Fruit fly (Drosophila melanogaster) whole organism, pupa: ENCODE data around the gene AP-1-2beta.
A peak's percentile ranks its signal among the peaks of the same experiment; 100 is the strongest.

Experiments
- CG10348 ChIP-seq: fragments of 200-800 bp; sonication (Bioruptor generic); IDR thresholded peaks from 2 replicates; pipeline ENCODE4 v1.3.6; 2022; ENCODE audit warnings: missing biosample characterization, missing genetic modification characterization
- CG12605 ChIP-seq: fragments of 200-800 bp; sonication (Bioruptor generic); IDR thresholded peaks from 2 replicates; pipeline ENCODE4 v1.3.6; 2022; ENCODE audit warnings: missing biosample characterization, missing genetic modification characterization
- CG13204 ChIP-seq: fragments of 200-800 bp; sonication (Bioruptor generic); optimal IDR thresholded peaks from 2 replicates; lab custom pipeline; 2018; ENCODE audit warnings: missing biosample characterization, mild to moderate bottlenecking, missing genetic modification characterization, moderate library complexity
- CG14655 ChIP-seq: fragments of 200-800 bp; sonication (Bioruptor generic); optimal IDR thresholded peaks from 3 replicates; lab custom pipeline; 2017; ENCODE audit warnings: mild to moderate bottlenecking, missing biosample characterization, missing genetic modification reagents, missing genetic modification characterization
- CG15710 ChIP-seq: fragments of 200-800 bp; sonication (Bioruptor generic); optimal IDR thresholded peaks from 2 replicates; lab custom pipeline; 2018; ENCODE audit warnings: missing biosample characterization, mild to moderate bottlenecking, missing genetic modification characterization, moderate library complexity
- CG17806 ChIP-seq: fragments of 200-800 bp; sonication (Bioruptor generic); optimal IDR thresholded peaks from 2 replicates; lab custom pipeline; 2018; ENCODE audit warnings: missing biosample characterization, mild to moderate bottlenecking, missing genetic modification characterization, moderate library complexity
- CG32121 ChIP-seq: fragments of 200-800 bp; sonication (Bioruptor generic); IDR thresholded peaks from 2 replicates; pipeline ENCODE4 v1.3.6; 2022; ENCODE audit warnings: missing biosample characterization, missing genetic modification characterization
- CG34367 ChIP-seq: fragments of 200-800 bp; sonication (Bioruptor generic); optimal IDR thresholded peaks from 2 replicates; lab custom pipeline; 2018; ENCODE audit warnings: missing biosample characterization, mild to moderate bottlenecking, missing genetic modification characterization
- CG4496 ChIP-seq: fragments of 200-800 bp; sonication (Bioruptor generic); IDR thresholded peaks from 3 replicates; pipeline ENCODE4 v1.3.6; 2022; ENCODE audit warnings: missing biosample characterization, missing genetic modification characterization
- CG8159 ChIP-seq: fragments of 200-800 bp; sonication (Bioruptor generic); optimal IDR thresholded peaks from 3 replicates; lab custom pipeline; 2018; ENCODE audit warnings: missing biosample characterization, mild to moderate bottlenecking, missing genetic modification characterization, moderate library complexity
- CG8301 ChIP-seq: fragments of 200-800 bp; sonication (Bioruptor generic); optimal IDR thresholded peaks from 2 replicates; lab custom pipeline; 2018; ENCODE audit warnings: missing biosample characterization, mild to moderate bottlenecking, missing genetic modification characterization
- CG9948 ChIP-seq: fragments of 200-800 bp; sonication (Bioruptor generic); optimal IDR thresholded peaks from 2 replicates; lab custom pipeline; 2018; ENCODE audit warnings: missing biosample characterization, mild to moderate bottlenecking, missing genetic modification characterization, moderate library complexity
- D1 ChIP-seq: fragments of 200-800 bp; sonication (Bioruptor generic); optimal IDR thresholded peaks from 2 replicates; lab custom pipeline; 2018; ENCODE audit warnings: missing biosample characterization, mild to moderate bottlenecking, missing genetic modification characterization, moderate library complexity
- EcR ChIP-seq: fragments of 200-800 bp; sonication (Bioruptor generic); optimal IDR thresholded peaks from 3 replicates; lab custom pipeline; 2019; ENCODE audit warnings: missing biosample characterization, missing genetic modification characterization, mild to moderate bottlenecking, moderate library complexity, missing genetic modification reagents
- Ets98B ChIP-seq: fragments of 200-800 bp; sonication (Bioruptor generic); IDR thresholded peaks from 2 replicates; pipeline ENCODE4 v1.3.6; 2022; ENCODE audit warnings: missing biosample characterization, missing genetic modification characterization
- Pif1A ChIP-seq: fragments of 200-800 bp; sonication (Bioruptor generic); optimal IDR thresholded peaks from 3 replicates; lab custom pipeline; 2016; ENCODE audit warnings: missing biosample characterization, missing genetic modification characterization
- Pif1B ChIP-seq: fragments of 200-800 bp; sonication (Bioruptor generic); optimal IDR thresholded peaks from 3 replicates; lab custom pipeline; 2016; ENCODE audit warnings: missing biosample characterization, missing genetic modification characterization
- Snoo ChIP-seq: fragments of 200-800 bp; sonication (Bioruptor generic); optimal IDR thresholded peaks from 3 replicates; lab custom pipeline; 2017; ENCODE audit warnings: missing biosample characterization, mild to moderate bottlenecking, missing genetic modification characterization, inconsistent platforms
- fd96Ca ChIP-seq: fragments of 200-800 bp; sonication (Bioruptor generic); IDR thresholded peaks from 3 replicates; pipeline ENCODE4 v1.3.6; 2022; ENCODE audit warnings: missing biosample characterization, missing genetic modification characterization
- gl ChIP-seq: fragments of 200-800 bp; sonication (Bioruptor generic); optimal IDR thresholded peaks from 2 replicates; lab custom pipeline; 2018; ENCODE audit warnings: missing biosample characterization, mild to moderate bottlenecking, missing genetic modification characterization
- rn ChIP-seq: fragments of 200-800 bp; sonication (Bioruptor generic); IDR thresholded peaks from 2 replicates; pipeline ENCODE4 v1.3.6; 2022; ENCODE audit warnings: missing biosample characterization, missing genetic modification characterization

AP-1-2beta gene

DNA sequence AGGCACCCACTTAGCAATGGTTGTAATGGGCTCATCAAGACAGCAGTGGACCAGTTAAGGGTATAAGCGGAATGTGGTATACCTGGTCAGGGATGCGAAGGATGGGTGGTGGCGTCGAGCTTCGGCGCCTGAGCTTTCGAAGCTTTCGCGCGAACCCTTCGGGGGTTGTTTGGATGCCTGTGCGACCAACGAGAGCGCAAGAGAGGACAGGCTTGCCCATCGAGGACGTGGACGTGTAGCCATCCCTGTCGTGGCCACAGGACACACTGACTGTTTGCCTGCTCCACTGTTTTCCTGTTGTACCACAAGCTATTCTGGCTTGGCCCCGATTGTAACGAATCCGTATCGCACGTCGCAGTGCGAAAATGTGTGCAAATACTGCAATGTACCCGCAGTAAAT, 4.5 kb downstream of the AP-1-2beta start, which contains the start of gene CG14234:
TSS of gene CG14234 (plus strand) at position 301 of the 400 bp plus-strand sequence.
- TF ChIP-seq fd96Ca (GFP tag; lab: Robert Waterston, UW): no peak
- no peak for TF ChIP-seq CG34367
- TF ChIP-seq rn (GFP tag; lab: Robert Waterston, UW): no peak
- no peak for TF ChIP-seq gl (tag; lab: Kevin White, UChicago)
- no peak for TF ChIP-seq CG9948 (tag; lab: Kevin White, UChicago)
- no peak for TF ChIP-seq CG17806
- no peak for TF ChIP-seq CG13204 (GFP tag; lab: Kevin White, UChicago)
- no peak for TF ChIP-seq Snoo (tag; lab: Kevin White, UChicago)
- no peak for TF ChIP-seq CG32121
- no peak for TF ChIP-seq Ets98B (GFP tag; lab: Robert Waterston, UW)
- no peak for TF ChIP-seq CG4496 (GFP tag; lab: Robert Waterston, UW)
- TF ChIP-seq CG12605: no peak
- no peak for TF ChIP-seq CG8301 (tag; lab: Kevin White, UChicago)
- TF ChIP-seq CG14655: no peak
- TF ChIP-seq Pif1A: no peak
- no peak for TF ChIP-seq EcR (GFP tag; lab: Kevin White, UChicago)
- no peak for TF ChIP-seq CG15710

DNA sequence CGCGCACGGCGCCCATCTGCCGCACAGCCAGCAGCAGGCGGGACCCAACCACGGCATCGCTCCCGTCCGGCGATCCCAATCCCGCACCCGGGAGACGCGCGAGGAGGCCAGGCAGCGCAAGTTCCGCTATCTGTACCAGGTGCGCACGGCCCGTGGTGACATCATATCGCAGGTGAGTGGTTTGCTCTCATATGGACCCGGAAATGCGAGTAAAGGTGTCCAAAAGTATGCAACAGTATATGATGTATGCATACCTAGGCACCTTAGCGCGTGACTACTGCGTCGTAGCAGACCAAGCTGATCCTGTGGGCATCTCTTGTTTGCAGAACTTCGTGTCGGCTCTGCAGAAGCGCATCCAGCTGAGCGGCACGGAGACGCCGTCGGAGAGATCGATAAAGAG, 7.1 kb downstream of the AP-1-2beta start:
- no peak for TF ChIP-seq CG32121
- TF ChIP-seq EcR (GFP tag; lab: Kevin White, UChicago): no peak

DNA sequence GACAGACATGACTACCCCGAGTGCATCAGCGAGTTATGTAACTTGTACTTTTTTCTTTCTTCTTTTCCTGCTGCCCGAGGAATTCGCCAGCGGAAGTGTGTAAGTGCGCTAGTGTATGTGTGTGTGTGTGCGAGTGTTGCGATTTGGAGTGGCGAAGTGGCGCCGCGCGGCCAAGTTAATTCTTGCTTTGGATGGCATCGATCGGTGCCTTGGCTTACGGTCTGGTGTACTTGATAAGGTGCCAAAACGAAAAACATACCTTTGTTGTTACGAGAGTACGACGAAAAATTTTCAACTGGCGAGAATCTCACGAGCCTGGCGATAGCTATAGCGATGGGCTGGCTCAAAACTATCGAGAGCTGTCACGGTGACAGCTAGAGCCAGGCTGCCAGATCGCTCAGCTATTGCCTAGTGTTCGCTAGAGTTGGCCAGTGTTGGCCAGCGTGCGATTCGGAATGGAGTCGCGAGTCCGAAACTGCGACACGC, 13.2 kb downstream of the AP-1-2beta start, which contains the start of the genes CG18809, COX6B, CG33932 and Rpp20:
TSS of gene CG18809 (minus strand) at position 333 of the 486 bp plus-strand sequence.
TSS of gene COX6B (minus strand) at position 333 of the 486 bp plus-strand sequence.
TSS of gene CG33932 (plus strand) at position 429 of the 486 bp plus-strand sequence.
TSS of gene Rpp20 (plus strand) at position 429 of the 486 bp plus-strand sequence.
- TF ChIP-seq CG8159 (tag; lab: Kevin White, UChicago) (peak; percentile 25), rn (GFP tag; lab: Robert Waterston, UW) (no peak), CG9948 (tag; lab: Kevin White, UChicago) (no peak), CG32121 (no peak), CG15710 (peak; percentile 25), fd96Ca (GFP tag; lab: Robert Waterston, UW) (peak; percentile 68), CG17806 (peak; percentile 11), EcR (GFP tag; lab: Kevin White, UChicago) (peak; percentile 22), Snoo (tag; lab: Kevin White, UChicago) (peak; percentile 37), CG14655 (no peak), CG4496 (GFP tag; lab: Robert Waterston, UW) (peak; percentile 21; the same call in 1 of the 3 replicates), Pif1B (GFP tag; lab: Kevin White, UChicago) (no peak), CG10348 (GFP tag; lab: Robert Waterston, UW) (no peak), Ets98B (GFP tag; lab: Robert Waterston, UW) (peak; percentile 46; the same call in 1 of the 2 replicates), gl (tag; lab: Kevin White, UChicago) (peak; percentile 7), Pif1A (no peak), D1 (tag; lab: Kevin White, UChicago) (no peak), CG13204 (GFP tag; lab: Kevin White, UChicago) (no peak), CG34367 (no peak), CG8301 (tag; lab: Kevin White, UChicago) (no peak), CG12605 (peak; percentile 38; the same call in 1 of the 2 replicates)

DNA sequence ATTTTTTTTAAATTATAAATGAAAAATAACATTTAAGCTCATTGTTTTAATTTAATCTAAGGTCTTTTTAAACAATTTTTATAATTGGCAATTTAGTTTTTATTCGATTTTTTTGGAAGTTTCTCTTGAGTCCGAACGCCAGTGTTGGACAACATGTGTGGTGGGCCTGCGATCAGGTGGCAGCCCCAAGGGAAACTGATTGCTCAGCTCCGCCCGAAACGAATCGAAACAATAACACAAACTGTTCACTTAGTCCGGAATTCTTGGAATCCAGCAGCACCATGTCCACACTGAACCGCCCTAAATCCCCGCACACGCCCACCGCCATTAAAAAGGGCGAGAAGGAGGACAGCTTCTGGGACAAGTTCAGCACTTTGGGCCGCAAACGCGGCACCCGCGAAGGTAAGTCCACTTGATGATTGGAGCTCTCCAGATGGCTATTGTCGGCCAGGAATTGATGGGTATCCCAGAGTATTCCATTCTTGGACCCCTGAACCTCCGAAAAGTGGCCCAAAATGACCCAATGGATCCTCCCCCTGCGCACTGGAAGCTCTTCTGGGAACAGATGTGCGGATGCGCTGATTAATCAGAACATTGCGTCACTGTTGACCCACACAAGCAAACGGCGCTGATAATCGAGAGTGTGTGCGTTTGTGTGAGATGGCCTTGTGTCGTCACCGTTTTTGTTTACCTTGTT, 15.3 kb downstream of the AP-1-2beta start, which contains the start of gene parvin:
TSS of gene parvin (plus strand) at position 134 of the 697 bp plus-strand sequence.
- TF ChIP-seq CG4496 (GFP tag; lab: Robert Waterston, UW): no peak
- no peak for TF ChIP-seq CG13204 (GFP tag; lab: Kevin White, UChicago)
- TF ChIP-seq CG17806: no peak
- no peak for TF ChIP-seq fd96Ca (GFP tag; lab: Robert Waterston, UW)
- no peak for TF ChIP-seq Pif1B (GFP tag; lab: Kevin White, UChicago)
- TF ChIP-seq gl (tag; lab: Kevin White, UChicago): no peak
- TF ChIP-seq CG8301 (tag; lab: Kevin White, UChicago): no peak
- TF ChIP-seq CG32121: no peak
- no peak for TF ChIP-seq Snoo (tag; lab: Kevin White, UChicago)
- no peak for TF ChIP-seq CG8159 (tag; lab: Kevin White, UChicago)
- TF ChIP-seq CG14655: no peak
- TF ChIP-seq rn (GFP tag; lab: Robert Waterston, UW): no peak
- TF ChIP-seq CG12605: no peak; the same call in 1 of the 2 replicates
- no peak for TF ChIP-seq CG34367

DNA sequence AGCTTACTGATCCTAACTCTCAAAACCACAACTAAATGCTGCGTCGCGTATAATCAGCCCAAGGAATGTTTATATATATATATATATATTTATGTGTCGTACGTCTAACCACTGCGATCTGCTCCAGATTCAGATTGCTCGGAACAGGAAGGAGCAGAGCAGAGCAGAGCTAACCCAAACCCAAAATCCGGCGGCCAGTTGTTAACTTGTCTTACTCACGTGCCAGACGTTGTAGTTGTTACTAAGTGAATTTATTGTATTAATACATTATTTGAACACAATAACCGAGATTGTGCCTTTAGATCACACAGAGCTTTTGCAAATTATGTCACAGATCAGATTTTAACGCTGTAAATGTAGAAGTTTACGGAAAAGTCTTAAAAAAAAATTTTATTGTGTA, 17.2 kb downstream of the AP-1-2beta start, which contains the start of gene Alr:
TSS of gene Alr (plus strand) at position 301 of the 400 bp plus-strand sequence.
- TF ChIP-seq CG13204 (GFP tag; lab: Kevin White, UChicago) (no peak), EcR (GFP tag; lab: Kevin White, UChicago) (no peak), CG34367 (no peak), CG14655 (no peak), Ets98B (GFP tag; lab: Robert Waterston, UW) (no peak)

DNA sequence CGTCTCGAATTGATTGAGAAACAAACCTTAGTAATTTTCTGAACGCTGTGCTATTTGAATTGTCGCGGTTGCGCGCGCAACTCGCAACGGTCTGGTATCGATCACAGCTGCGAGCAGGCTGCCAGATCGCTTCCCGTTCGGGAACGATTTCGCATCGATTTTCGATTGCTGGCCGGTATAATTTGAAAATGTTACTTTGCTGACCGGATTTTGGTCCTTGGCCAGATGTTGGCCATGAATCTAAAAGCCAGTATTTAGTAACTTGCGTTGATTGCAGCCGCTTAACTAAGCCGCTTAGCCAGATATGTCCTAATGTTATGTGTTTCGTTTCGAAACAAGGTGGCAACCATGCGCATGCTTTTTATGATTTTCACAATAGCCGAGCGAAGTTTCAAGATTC, 17.8 kb downstream of the AP-1-2beta start:
- TF ChIP-seq CG4496 (GFP tag; lab: Robert Waterston, UW): no peak
- no peak for TF ChIP-seq Pif1B (GFP tag; lab: Kevin White, UChicago)
- no peak for TF ChIP-seq D1 (tag; lab: Kevin White, UChicago)
- TF ChIP-seq CG12605: no peak
- TF ChIP-seq CG32121: no peak
- TF ChIP-seq Pif1A: no peak
- TF ChIP-seq EcR (GFP tag; lab: Kevin White, UChicago): no peak
- no peak for TF ChIP-seq Ets98B (GFP tag; lab: Robert Waterston, UW)
- no peak for TF ChIP-seq Snoo (tag; lab: Kevin White, UChicago)
- TF ChIP-seq rn (GFP tag; lab: Robert Waterston, UW): no peak
- no peak for TF ChIP-seq CG14655
- TF ChIP-seq CG8159 (tag; lab: Kevin White, UChicago): no peak
- no peak for TF ChIP-seq CG15710
- TF ChIP-seq gl (tag; lab: Kevin White, UChicago): no peak
- no peak for TF ChIP-seq CG13204 (GFP tag; lab: Kevin White, UChicago)
- no peak for TF ChIP-seq CG10348 (GFP tag; lab: Robert Waterston, UW)
- TF ChIP-seq CG17806: no peak
- TF ChIP-seq CG8301 (tag; lab: Kevin White, UChicago): no peak
- TF ChIP-seq CG34367: no peak
